Fruit fly (Drosophila melanogaster): ENCODE measurements around the gene CG7990.

CG7990 gene

DNA sequence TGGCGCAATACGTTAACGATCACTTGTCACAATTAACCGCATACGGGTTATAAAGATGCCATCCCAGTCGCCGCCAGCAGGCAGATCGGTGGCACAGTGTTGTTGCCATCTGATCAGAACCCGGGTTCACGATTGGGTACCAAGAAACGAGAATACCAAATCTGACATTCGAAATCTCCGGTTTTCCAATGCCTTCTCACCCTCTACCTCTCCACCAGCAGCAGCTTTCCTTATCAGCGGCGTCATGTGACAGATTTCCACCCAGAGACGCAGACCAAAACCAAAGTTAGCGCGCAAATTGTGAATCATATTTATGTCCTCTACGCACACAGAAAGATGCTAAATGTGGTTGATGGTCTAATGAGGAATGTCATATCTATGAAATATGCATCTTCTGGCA lies 36.8 kb upstream of the CG7990 start:
- peak; percentile 91 for TF ChIP-seq svp (GFP tag)
- no peak for TF ChIP-seq CG6276 (GFP tag; optimal IDR thresholded peaks at IDR 0.05)

DNA sequence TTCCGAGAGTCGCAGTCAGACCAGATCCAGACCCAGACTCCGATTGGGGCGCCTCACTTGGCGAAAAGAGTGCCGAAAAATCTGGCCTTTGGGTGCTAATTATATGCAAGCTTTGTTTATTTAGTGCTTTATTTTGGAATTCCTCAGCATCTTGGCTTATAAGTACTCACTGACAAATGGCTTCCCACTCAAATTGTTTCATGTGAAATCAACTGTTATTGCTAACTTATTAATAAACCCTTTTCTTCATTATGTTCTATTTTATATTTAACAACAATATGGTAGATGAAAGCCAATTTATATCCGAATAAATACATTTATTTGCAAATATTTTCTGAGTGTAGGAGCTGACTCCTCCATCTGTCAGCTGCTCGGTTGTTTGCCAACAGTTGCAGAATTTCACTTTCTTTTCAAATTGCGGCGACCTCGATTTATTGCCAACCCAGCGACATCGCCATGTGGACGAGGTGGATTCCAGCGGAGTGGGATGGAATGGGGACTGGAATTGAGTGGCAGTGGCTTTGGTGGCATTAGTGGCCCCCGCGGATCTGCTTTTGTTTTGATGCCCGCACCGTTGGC lies 28.2 kb upstream of the CG7990 start:
- TF ChIP-seq esn (GFP tag; optimal IDR thresholded peaks at IDR 0.05) (peak; percentile 75), CG32006 (GFP tag; optimal IDR thresholded peaks at IDR 0.05) (peak; percentile 90), CG6276 (GFP tag; optimal IDR thresholded peaks at IDR 0.05) (peak; percentile 67), CG11294 (GFP tag; IDR thresholded peaks at IDR 0.05) (no peak), CG11902 (GFP tag; optimal IDR thresholded peaks at IDR 0.05) (peak; percentile 55), CG6163 (GFP tag; IDR thresholded peaks at IDR 0.05) (peak; percentile 37; the same call in 2 of the 3 replicates), Sox102F (GFP tag; optimal IDR thresholded peaks at IDR 0.05) (peak; percentile 70), Sox15 (GFP tag; optimal IDR thresholded peaks at IDR 0.05) (peak; percentile 44), CG6808 (GFP tag; optimal IDR thresholded peaks at IDR 0.05) (peak; percentile 46), CG11762 (GFP tag; optimal IDR thresholded peaks at IDR 0.05; ENCODE audit: insufficient read depth) (peak; percentile 65), CG8632 (GFP tag; optimal IDR thresholded peaks at IDR 0.05) (peak; percentile 56), Eip93F (GFP tag; optimal IDR thresholded peaks at IDR 0.05) (no peak), Gug (GFP tag; IDR thresholded peaks at IDR 0.05) (no peak; the same call in 1 of the 2 replicates), ss (GFP tag; optimal IDR thresholded peaks at IDR 0.05) (peak in 1 of 2 experiments; percentile 48), Hr38 (GFP tag; optimal IDR thresholded peaks at IDR 0.05) (no peak), CG34406 (GFP tag; optimal IDR thresholded peaks at IDR 0.05) (peak; percentile 74), topi (GFP tag; optimal IDR thresholded peaks at IDR 0.05) (peak; percentile 75), Lpt (GFP tag; optimal IDR thresholded peaks at IDR 0.05) (peak; percentile 40), CG10631 (GFP tag; optimal IDR thresholded peaks at IDR 0.05) (peak; percentile 70), CG6854 (GFP tag; optimal IDR thresholded peaks at IDR 0.05) (peak; percentile 27), net (GFP tag; optimal IDR thresholded peaks at IDR 0.05) (peak; percentile 68), OdsH (GFP tag; optimal IDR thresholded peaks at IDR 0.05) (peak; percentile 72), CG31627 (GFP tag; optimal IDR thresholded peaks at IDR 0.05) (peak; percentile 44), svp (GFP tag) (peak; percentile 78), fd59A (GFP tag; optimal IDR thresholded peaks at IDR 0.05) (peak; percentile 57), CG15336 (GFP tag; IDR thresholded peaks at IDR 0.05) (peak; percentile 74), lz (GFP tag; optimal IDR thresholded peaks at IDR 0.05) (peak; percentile 66), CG8119 (GFP tag; IDR thresholded peaks at IDR 0.05) (peak; percentile 76), CG3919 (GFP tag; optimal IDR thresholded peaks at IDR 0.05) (peak; percentile 72), CG10669 (GFP tag; optimal IDR thresholded peaks at IDR 0.05) (peak; percentile 51), eg (GFP tag; IDR thresholded peaks at IDR 0.05) (peak; percentile 48; the same call in 1 of the 3 replicates), Blimp-1 (GFP tag; optimal IDR thresholded peaks at IDR 0.05) (peak; percentile 91), CG3032 (tag; optimal IDR thresholded peaks at IDR 0.05) (peak; percentile 54), Eip75B (GFP tag; optimal IDR thresholded peaks at IDR 0.05) (peak; percentile 67), cyc (GFP tag; optimal IDR thresholded peaks at IDR 0.05) (peak; percentile 64), achi (GFP tag; optimal IDR thresholded peaks at IDR 0.05) (peak; percentile 69), CG16779 (tag; optimal IDR thresholded peaks at IDR 0.05) (no peak), Smox (GFP tag; optimal IDR thresholded peaks at IDR 0.05) (peak; percentile 63), dsx (GFP tag; optimal IDR thresholded peaks at IDR 0.05; ENCODE audit: poor library complexity, severe bottlenecking) (peak; percentile 19), CG7368 (GFP tag; optimal IDR thresholded peaks at IDR 0.05) (peak; percentile 57), CG9139 (GFP tag; optimal IDR thresholded peaks at IDR 0.05) (no peak), CG6792 (GFP tag; optimal IDR thresholded peaks at IDR 0.05) (peak; percentile 74), Hr39 (GFP tag; optimal IDR thresholded peaks at IDR 0.05) (peak; percentile 33), CG1621 (tag; optimal IDR thresholded peaks at IDR 0.05) (no peak), Ets21C (GFP tag; optimal IDR thresholded peaks at IDR 0.05) (no peak), acj6 (GFP tag; optimal IDR thresholded peaks at IDR 0.05) (peak; percentile 70), Met (GFP tag; optimal IDR thresholded peaks at IDR 0.05) (peak; percentile 72), Sox14 (GFP tag; optimal IDR thresholded peaks at IDR 0.05) (peak; percentile 68), CG8319 (GFP tag; optimal IDR thresholded peaks at IDR 0.05) (peak; percentile 52)
